Worm (Caenorhabditis elegans): ENCODE measurements around the gene tatn-1.

- no peak for TF ChIP-seq him-1 (tag; optimal IDR thresholded peaks at IDR 0.05)
- no peak for TF ChIP-seq W03F9.2 (tag; optimal IDR thresholded peaks at IDR 0.05)
- no peak for TF ChIP-seq dao-5 (tag; optimal IDR thresholded peaks at IDR 0.05)
Measured at ce11 chrX:14773238-14773637, 17.6 kb upstream of the tatn-1 start, which contains the start of gene unc-3.

Measured in whole organism, L4/young adult.